Worm (Caenorhabditis elegans) whole organism, L3 larva: ENCODE measurements around the gene R07H5.9.

Source experiments
- R02D3.7 ChIP-seq: fragments of 150-350 bp; optimal IDR thresholded peaks from 2 replicates; lab custom pipeline; 2014; ENCODE audit warnings: missing biosample characterization, missing genetic modification characterization
- ZK546.5 ChIP-seq: sonication (generic microtip); optimal IDR thresholded peaks from 2 replicates; lab custom pipeline; 2017; ENCODE audit warnings: missing biosample characterization, missing genetic modification characterization
- ceh-28 ChIP-seq: fragments of 150-350 bp; optimal IDR thresholded peaks from 2 replicates; lab custom pipeline; 2014; ENCODE audit warnings: missing biosample characterization, missing genetic modification reagents, missing genetic modification characterization
- ceh-82 ChIP-seq: fragments of 150-350 bp; optimal IDR thresholded peaks from 2 replicates; lab custom pipeline; 2014; ENCODE audit warnings: missing biosample characterization, missing genetic modification characterization
- ceh-9 ChIP-seq: sonication (generic microtip); optimal IDR thresholded peaks from 2 replicates; lab custom pipeline; 2018; ENCODE audit warnings: missing biosample characterization, missing genetic modification characterization
- daf-12 ChIP-seq: fragments of 150-350 bp; optimal IDR thresholded peaks from 2 replicates; lab custom pipeline; 2014; ENCODE audit warnings: missing biosample characterization, missing genetic modification reagents, missing genetic modification characterization
- egl-27 ChIP-seq: sonication (generic microtip); optimal IDR thresholded peaks from 4 replicates; lab custom pipeline; 2017; ENCODE audit warnings: missing biosample characterization, missing genetic modification reagents, missing genetic modification characterization
- egl-5 ChIP-seq: fragments of 150-350 bp; optimal IDR thresholded peaks from 2 replicates; lab custom pipeline; 2017; ENCODE audit warnings: missing biosample characterization, missing genetic modification reagents, missing genetic modification characterization, inconsistent platforms
- elt-2 ChIP-seq: sonication (generic microtip); optimal IDR thresholded peaks from 2 replicates; lab custom pipeline; 2016; ENCODE audit warnings: missing genetic modification reagents, mild to moderate bottlenecking, missing genetic modification characterization, missing compliant biosample characterization
- elt-3 ChIP-seq, 3 experiments: fragments of 150-350 bp in 1 of 3; sonication (generic microtip) in 2 of 3; optimal IDR thresholded peaks; 2 replicates in 2 of 3; 4 replicates in 1 of 3; lab custom pipeline; 2014 to 2017; ENCODE audit warnings: missing biosample characterization in 3 of 3, missing genetic modification characterization in 3 of 3
- fkh-10 ChIP-seq: sonication (generic microtip); optimal IDR thresholded peaks from 2 replicates; lab custom pipeline; 2017; ENCODE audit warnings: missing biosample characterization, missing genetic modification reagents, missing genetic modification characterization
- hmg-11 ChIP-seq: sonication (generic microtip); optimal IDR thresholded peaks from 2 replicates; lab custom pipeline; 2016; ENCODE audit warnings: missing genetic modification characterization, missing compliant biosample characterization
- jun-1 ChIP-seq: fragments of 150-350 bp; optimal IDR thresholded peaks from 2 replicates; lab custom pipeline; 2014; ENCODE audit warnings: missing biosample characterization, missing genetic modification reagents, missing genetic modification characterization
- lin-15B ChIP-seq: fragments of 150-350 bp; optimal IDR thresholded peaks from 2 replicates; lab custom pipeline; 2014; ENCODE audit warnings: missing biosample characterization, missing genetic modification characterization
- lin-39 ChIP-seq: fragments of 150-350 bp; optimal IDR thresholded peaks from 2 replicates; lab custom pipeline; 2018; ENCODE audit warnings: missing biosample characterization, missing genetic modification reagents, missing genetic modification characterization
- lsy-12 ChIP-seq: sonication (generic microtip); optimal IDR thresholded peaks from 2 replicates; lab custom pipeline; 2016; ENCODE audit warnings: mild to moderate bottlenecking, missing genetic modification characterization, missing compliant biosample characterization
- mdl-1 ChIP-seq: fragments of 150-350 bp; optimal IDR thresholded peaks from 2 replicates; lab custom pipeline; 2014; ENCODE audit warnings: missing biosample characterization, missing genetic modification characterization
- nfya-1 ChIP-seq: sonication (generic microtip); optimal IDR thresholded peaks from 2 replicates; lab custom pipeline; 2017; ENCODE audit warnings: missing genetic modification characterization, mild to moderate bottlenecking, missing compliant biosample characterization, antibody characterized with exemption, moderate library complexity; ENCODE audit not compliant: insufficient read depth
- nhr-11 ChIP-seq: fragments of 150-350 bp; optimal IDR thresholded peaks from 2 replicates; lab custom pipeline; 2014; ENCODE audit warnings: missing biosample characterization, missing genetic modification characterization
- nhr-12 ChIP-seq: fragments of 150-350 bp; optimal IDR thresholded peaks from 2 replicates; lab custom pipeline; 2014; ENCODE audit warnings: missing biosample characterization, missing genetic modification characterization
- nhr-23 ChIP-seq: fragments of 150-350 bp; optimal IDR thresholded peaks from 2 replicates; lab custom pipeline; 2014; ENCODE audit warnings: missing biosample characterization, missing genetic modification reagents, missing genetic modification characterization
- nhr-25 ChIP-seq: sonication (generic microtip); optimal IDR thresholded peaks from 2 replicates; lab custom pipeline; 2017; ENCODE audit warnings: missing biosample characterization, missing genetic modification characterization
- nhr-43 ChIP-seq: sonication (generic microtip); optimal IDR thresholded peaks from 2 replicates; lab custom pipeline; 2016; ENCODE audit warnings: mild to moderate bottlenecking, missing genetic modification characterization, missing compliant biosample characterization; ENCODE audit not compliant: poor library complexity, severe bottlenecking
- nhr-76 ChIP-seq: fragments of 150-350 bp; sonication (generic microtip); optimal IDR thresholded peaks from 5 replicates; lab custom pipeline; 2014; ENCODE audit warnings: missing biosample characterization, missing genetic modification characterization
- pha-4 ChIP-seq: fragments of 150-350 bp; optimal IDR thresholded peaks from 2 replicates; lab custom pipeline; 2014; ENCODE audit warnings: missing biosample characterization, missing genetic modification reagents, missing genetic modification characterization
- pqm-1 ChIP-seq: fragments of 150-350 bp; optimal IDR thresholded peaks from 2 replicates; lab custom pipeline; 2017; ENCODE audit warnings: missing biosample characterization, missing genetic modification characterization, inconsistent platforms
- sea-2 ChIP-seq: fragments of 150-350 bp; sonication (generic microtip); optimal IDR thresholded peaks from 4 replicates; lab custom pipeline; 2014; ENCODE audit warnings: missing biosample characterization, missing genetic modification reagents, missing genetic modification characterization
- skn-1 ChIP-seq: fragments of 150-350 bp; optimal IDR thresholded peaks from 2 replicates; lab custom pipeline; 2014; ENCODE audit warnings: missing biosample characterization, missing genetic modification characterization
- snpc-4 ChIP-seq: fragments of 150-350 bp; optimal IDR thresholded peaks from 2 replicates; lab custom pipeline; 2014; ENCODE audit warnings: missing biosample characterization, missing genetic modification characterization
- tbx-2 ChIP-seq: sonication (generic microtip); optimal IDR thresholded peaks from 2 replicates; lab custom pipeline; 2016; ENCODE audit warnings: mild to moderate bottlenecking, missing genetic modification characterization, missing compliant biosample characterization
- unc-62 ChIP-seq: fragments of 150-350 bp; sonication (generic microtip); optimal IDR thresholded peaks from 4 replicates; lab custom pipeline; 2014; ENCODE audit warnings: missing biosample characterization, missing genetic modification reagents, missing genetic modification characterization
- zag-1 ChIP-seq: fragments of 150-350 bp; optimal IDR thresholded peaks from 2 replicates; lab custom pipeline; 2014; ENCODE audit warnings: missing biosample characterization, missing genetic modification characterization
- ztf-11 ChIP-seq: fragments of 150-350 bp; optimal IDR thresholded peaks from 2 replicates; lab custom pipeline; 2014; ENCODE audit warnings: missing biosample characterization, missing genetic modification characterization

R07H5.9 gene

DNA sequence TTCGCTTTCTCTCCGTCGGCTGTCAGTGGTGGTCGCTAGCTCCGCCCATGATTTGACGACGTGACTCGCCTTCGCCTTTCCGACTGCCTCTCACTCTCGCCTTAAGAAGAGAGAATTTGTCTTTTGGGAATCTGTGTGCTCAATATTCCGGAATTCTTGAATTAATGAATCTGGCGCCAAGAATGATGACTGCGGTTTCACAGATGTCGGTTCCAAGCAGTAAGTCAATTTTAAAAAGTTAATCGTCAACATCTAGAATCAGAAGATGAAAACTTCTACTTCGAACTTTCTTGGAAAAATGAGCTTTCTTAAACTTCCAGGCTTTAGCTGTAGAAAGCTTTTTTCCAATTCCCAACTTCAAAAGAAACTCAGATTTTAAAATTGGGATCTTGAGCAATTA lies 37.6 kb upstream of the R07H5.9 start, which contains the start of gene nhr-67:
TSS of gene nhr-67 (plus strand) at position 97 of the 400 bp plus-strand sequence.
- peak; percentile 66 for TF ChIP-seq nfya-1
- no peak for TF ChIP-seq ceh-82
- no peak for TF ChIP-seq ZK546.5 (tag; lab: Kevin White, UChicago)

- TF ChIP-seq ztf-11 (tag; lab: Kevin White, UChicago) (no peak), daf-12 (tag; lab: Kevin White, UChicago) (no peak), fkh-10 (GFP tag; lab: Kevin White, UChicago) (no peak), mdl-1 (tag; lab: Kevin White, UChicago) (no peak), ceh-82 (no peak), pqm-1 (tag; lab: Kevin White, UChicago) (no peak), tbx-2 (tag; lab: Kevin White, UChicago) (no peak), nhr-43 (peak; percentile 8), nhr-23 (peak; percentile 54), lin-39 (tag; lab: Kevin White, UChicago) (no peak), sea-2 (GFP tag; lab: Kevin White, UChicago) (no peak), elt-3 (tag; optimal IDR thresholded peaks at IDR 0.05; lab: Kevin White, UChicago) (peak in 1 of 3 experiments; percentile 80), nhr-76 (no peak), ceh-28 (tag; lab: Kevin White, UChicago) (peak; percentile 12), zag-1 (no peak), jun-1 (tag; lab: Kevin White, UChicago) (no peak)
- TF ChIP-seq, all 47 proteins: peak for 4
These were observed 32.5 kb upstream of the R07H5.9 start for ce11 chrIV:11174772-11175171.

ce11 chrIV:11176967-11177366 lies 30.3 kb upstream of the R07H5.9 start, which contains the start of gene rap-3:
rap-3 (plus strand) TSS chrIV:11177267.
- no peak for TF ChIP-seq egl-5 (tag; lab: Kevin White, UChicago)
- no peak for TF ChIP-seq egl-27 (tag; lab: Kevin White, UChicago)
- no peak for TF ChIP-seq pha-4 (tag; lab: Kevin White, UChicago)
- no peak for TF ChIP-seq nhr-12 (tag; lab: Kevin White, UChicago)
- no peak for TF ChIP-seq ZK546.5 (tag; lab: Kevin White, UChicago)

DNA sequence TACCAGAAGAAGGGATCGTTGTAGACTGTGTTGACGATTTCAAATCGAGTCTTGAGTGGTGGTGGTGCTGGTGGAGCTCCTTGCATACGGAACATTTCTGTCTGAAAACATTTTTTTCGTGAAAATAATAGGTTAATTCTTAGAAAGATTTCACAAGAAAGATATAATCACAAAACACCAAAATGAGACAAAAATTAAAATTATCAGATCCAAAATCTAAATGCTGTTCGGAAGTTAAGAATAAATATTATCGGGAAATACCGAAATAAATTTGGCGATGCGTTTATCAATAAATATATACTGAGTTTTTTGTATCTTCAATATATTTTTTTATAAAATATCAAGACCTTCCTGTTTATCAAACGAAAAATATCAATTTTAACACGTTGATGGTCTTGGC lies 28.8 kb upstream of the R07H5.9 start, which contains the start of gene C08F8.9:
TSS of gene C08F8.9 (minus strand) at position 101 of the 400 bp plus-strand sequence.
- no peak for TF ChIP-seq skn-1 (tag; lab: Kevin White, UChicago)
- TF ChIP-seq ceh-9 (tag; lab: Kevin White, UChicago), result no peak
- TF ChIP-seq unc-62 (GFP tag; lab: Kevin White, UChicago), result no peak
- no peak for TF ChIP-seq lin-15B
- TF ChIP-seq egl-27 (tag; lab: Kevin White, UChicago), result no peak
- TF ChIP-seq ztf-11 (tag; lab: Kevin White, UChicago), result no peak
- TF ChIP-seq nfya-1, result no peak
- no peak for TF ChIP-seq elt-3 (tag; optimal IDR thresholded peaks at IDR 0.05; lab: Kevin White, UChicago)

DNA sequence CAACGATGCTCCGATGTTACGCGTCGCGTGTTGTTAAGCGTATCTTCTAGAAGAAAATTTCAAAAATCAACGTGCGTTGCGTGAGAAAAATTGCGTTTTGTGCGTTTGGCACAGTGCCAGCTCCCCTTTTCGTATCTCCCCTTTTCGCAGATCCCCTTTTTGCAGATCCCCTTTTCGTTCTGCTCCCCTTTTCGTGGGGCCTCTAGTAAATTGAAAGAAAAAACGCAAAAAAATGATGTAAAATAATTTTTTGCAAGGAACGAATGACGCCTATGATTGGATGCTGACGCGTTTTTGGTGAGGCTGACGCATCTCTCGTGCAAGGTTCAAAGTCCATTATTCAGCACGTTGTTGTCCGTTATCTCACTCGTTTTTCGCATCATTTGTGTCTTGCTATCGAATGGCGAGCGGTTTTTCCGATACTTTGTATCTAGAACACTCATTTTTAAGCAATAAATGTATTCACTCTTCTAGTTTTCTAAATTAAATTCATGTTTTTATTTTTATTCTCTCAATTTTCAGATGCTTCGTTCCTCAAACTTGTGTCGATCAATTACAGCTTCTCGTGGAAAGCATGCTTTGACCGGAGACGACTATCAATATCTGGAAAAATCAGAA lies 28.1 kb upstream of the R07H5.9 start, which contains the start of gene cpt-2:
TSS of gene cpt-2 (plus strand) at position 523 of the 618 bp plus-strand sequence.
- peak; percentile 83 for TF ChIP-seq tbx-2 (tag; lab: Kevin White, UChicago)
- peak; percentile 82 for TF ChIP-seq jun-1 (tag; lab: Kevin White, UChicago)
- peak; percentile 81 for TF ChIP-seq lsy-12
- TF ChIP-seq nhr-11 (tag; lab: Kevin White, UChicago), result peak; percentile 64
- TF ChIP-seq lin-15B, result peak; percentile 90
- peak; percentile 16 for TF ChIP-seq ceh-82
- TF ChIP-seq snpc-4 (tag; lab: Kevin White, UChicago), result peak; percentile 75
- TF ChIP-seq skn-1 (tag; lab: Kevin White, UChicago), result peak; percentile 46
- peak; percentile 74 for TF ChIP-seq R02D3.7 (tag; lab: Kevin White, UChicago)
- TF ChIP-seq lin-39 (tag; lab: Kevin White, UChicago), result peak; percentile 38
- peak; percentile 68 for TF ChIP-seq pha-4 (tag; lab: Kevin White, UChicago)
- TF ChIP-seq nfya-1, result peak; percentile 88
- peak; percentile 39 for TF ChIP-seq ZK546.5 (tag; lab: Kevin White, UChicago)
- peak; percentile 67 for TF ChIP-seq nhr-25 (tag; lab: Kevin White, UChicago)
- TF ChIP-seq pqm-1 (tag; lab: Kevin White, UChicago), result peak; percentile 82
- peak; percentile 70 for TF ChIP-seq ceh-28 (tag; lab: Kevin White, UChicago)
- TF ChIP-seq nhr-23, result peak; percentile 84
- peak; percentile 93 for TF ChIP-seq egl-5 (tag; lab: Kevin White, UChicago)
- peak; percentile 39 for TF ChIP-seq fkh-10 (GFP tag; lab: Kevin White, UChicago)
- TF ChIP-seq elt-2 (tag; lab: Kevin White, UChicago), result peak; percentile 84
- TF ChIP-seq nhr-43, result peak; percentile 87
- peak; percentile 19 for TF ChIP-seq egl-27 (tag; lab: Kevin White, UChicago)
- TF ChIP-seq hmg-11, result peak; percentile 29
